Fruit fly (Drosophila melanogaster) whole organism, embryonic: ENCODE measurements around the gene Capr.
A peak's percentile ranks its signal among the peaks of the same experiment; 100 is the strongest.

Experiments used
- Atf-2 ChIP-seq: fragments of 200-800 bp; sonication (Bioruptor generic); optimal IDR thresholded peaks from 2 replicates; lab custom pipeline; 2016; ENCODE audit warnings: missing biosample characterization, missing genetic modification characterization
- Bgb ChIP-seq: fragments of 200-800 bp; sonication (Bioruptor generic); IDR thresholded peaks from 2 replicates; pipeline ENCODE4 v1.3.6; 2022; ENCODE audit warnings: missing biosample characterization, missing genetic modification characterization; ENCODE audit not compliant: partially characterized antibody
- CG10654 ChIP-seq: fragments of 200-800 bp; sonication (Bioruptor generic); optimal IDR thresholded peaks from 2 replicates; lab custom pipeline; 2016; ENCODE audit warnings: missing biosample characterization, missing genetic modification characterization
- CG13287 ChIP-seq: fragments of 200-800 bp; sonication (Bioruptor generic); IDR thresholded peaks from 2 replicates; pipeline ENCODE4 v1.3.6; 2022; ENCODE audit warnings: missing biosample characterization, missing genetic modification characterization; ENCODE audit not compliant: partially characterized antibody
- CG15514 ChIP-seq: fragments of 200-800 bp; sonication (Bioruptor generic); optimal IDR thresholded peaks from 3 replicates; lab custom pipeline; 2017; ENCODE audit warnings: missing biosample characterization, missing genetic modification characterization, mild to moderate bottlenecking, moderate library complexity, missing genetic modification reagents
- CG16813 ChIP-seq: fragments of 200-800 bp; sonication (Bioruptor generic); IDR thresholded peaks from 3 replicates; pipeline ENCODE4 v1.3.6; 2022; ENCODE audit warnings: missing biosample characterization, missing genetic modification characterization; ENCODE audit not compliant: partially characterized antibody
- CG3163 ChIP-seq: fragments of 200-800 bp; sonication (Bioruptor generic); optimal IDR thresholded peaks from 3 replicates; lab custom pipeline; 2016; ENCODE audit warnings: missing biosample characterization, missing genetic modification characterization
- CG33213 ChIP-seq: fragments of 200-800 bp; sonication (Bioruptor generic); optimal IDR thresholded peaks from 3 replicates; lab custom pipeline; 2016; ENCODE audit warnings: missing biosample characterization, missing genetic modification characterization
- CG34422 ChIP-seq: fragments of 200-800 bp; sonication (Bioruptor generic); IDR thresholded peaks from 3 replicates; pipeline ENCODE4 v1.3.6; 2022; ENCODE audit warnings: missing biosample characterization, missing genetic modification characterization
- CG6272 ChIP-seq: fragments of 200-800 bp; sonication (Bioruptor generic); IDR thresholded peaks from 2 replicates; pipeline ENCODE4 v1.3.6; 2022; ENCODE audit warnings: missing biosample characterization, missing genetic modification characterization
- CG6791 ChIP-seq: fragments of 200-800 bp; sonication (Bioruptor generic); IDR thresholded peaks from 3 replicates; pipeline ENCODE4 v1.3.6; 2022; ENCODE audit warnings: missing biosample characterization, missing genetic modification characterization; ENCODE audit not compliant: partially characterized antibody
- CG7271 ChIP-seq: fragments of 200-800 bp; sonication (Bioruptor generic); optimal IDR thresholded peaks from 2 replicates; lab custom pipeline; 2018; ENCODE audit warnings: missing biosample characterization, mild to moderate bottlenecking, missing genetic modification characterization, moderate library complexity
- CG7786 ChIP-seq: fragments of 200-800 bp; sonication (Bioruptor generic); optimal IDR thresholded peaks from 2 replicates; lab custom pipeline; 2016; ENCODE audit warnings: missing biosample characterization, missing genetic modification characterization
- CG9727 ChIP-seq: fragments of 200-800 bp; sonication (Bioruptor generic); optimal IDR thresholded peaks from 3 replicates; lab custom pipeline; 2017; ENCODE audit warnings: missing biosample characterization, mild to moderate bottlenecking, missing genetic modification characterization
- Chrac-16 ChIP-seq: fragments of 200-800 bp; sonication (Bioruptor generic); optimal IDR thresholded peaks from 3 replicates; lab custom pipeline; 2016; ENCODE audit warnings: missing biosample characterization, missing genetic modification characterization
- Doc2 ChIP-seq: fragments of 200-800 bp; sonication (Bioruptor generic); IDR thresholded peaks from 2 replicates; pipeline ENCODE4 v1.3.6; 2022; ENCODE audit warnings: missing biosample characterization, missing genetic modification characterization
- Doc3 ChIP-seq: fragments of 200-800 bp; sonication (Bioruptor generic); IDR thresholded peaks from 3 replicates; pipeline ENCODE4 v1.3.6; 2022; ENCODE audit warnings: missing biosample characterization, missing genetic modification characterization; ENCODE audit not compliant: partially characterized antibody
- Fer1 ChIP-seq: fragments of 200-800 bp; sonication (Bioruptor generic); optimal IDR thresholded peaks from 2 replicates; lab custom pipeline; 2017; ENCODE audit warnings: missing biosample characterization, mild to moderate bottlenecking, missing genetic modification characterization
- Gug ChIP-seq: fragments of 200-800 bp; sonication (Bioruptor generic); IDR thresholded peaks from 4 replicates; pipeline ENCODE4 v1.3.6; 2022; ENCODE audit warnings: missing biosample characterization, missing genetic modification characterization
- HLH4C ChIP-seq: fragments of 200-800 bp; sonication (Bioruptor generic); IDR thresholded peaks from 3 replicates; pipeline ENCODE4 v1.3.6; 2022; ENCODE audit warnings: missing biosample characterization, missing genetic modification characterization; ENCODE audit not compliant: partially characterized antibody
- HLHmδ ChIP-seq: fragments of 200-800 bp; sonication (Bioruptor generic); optimal IDR thresholded peaks from 2 replicates; lab custom pipeline; 2018; ENCODE audit warnings: missing biosample characterization, mild to moderate bottlenecking, missing genetic modification characterization, moderate library complexity
- Med ChIP-seq: fragments of 200-800 bp; sonication (Bioruptor generic); peaks from one replicate; lab custom pipeline; 2016; ENCODE audit warnings: missing biosample characterization, missing genetic modification characterization, mild to moderate bottlenecking, inconsistent platforms, moderate library complexity
- Nf-YC ChIP-seq: fragments of 200-800 bp; optimal IDR thresholded peaks from 3 replicates; lab custom pipeline; 2019; ENCODE audit warnings: missing biosample characterization, mild to moderate bottlenecking, missing genetic modification characterization, moderate library complexity
- Side ChIP-seq: fragments of 200-800 bp; sonication (Bioruptor generic); optimal IDR thresholded peaks from 2 replicates; lab custom pipeline; 2016; ENCODE audit warnings: missing biosample characterization, missing genetic modification characterization
- Sin3A ChIP-seq: fragments of >200 bp; optimal IDR thresholded peaks from 2 replicates; lab custom pipeline; 2018
- Ssrp ChIP-seq: fragments of 200-800 bp; sonication (Bioruptor generic); optimal IDR thresholded peaks from 2 replicates; lab custom pipeline; 2018; ENCODE audit warnings: missing biosample characterization, mild to moderate bottlenecking, missing genetic modification characterization, moderate library complexity
- Stat92E ChIP-seq, 3 experiments: fragments of >200 bp in 2 of 3; fragments of 200-800 bp in 1 of 3; sonication (Bioruptor generic) in 1 of 3; optimal IDR thresholded peaks; 2 replicates each; lab custom pipeline; 2017 to 2019; ENCODE audit warnings: missing biosample characterization in 3 of 3, missing genetic modification characterization in 3 of 3, mild to moderate bottlenecking in 1 of 3, moderate library complexity in 1 of 3
- Trl ChIP-seq, 3 experiments: fragments of >200 bp in 2 of 3; fragments of 200-800 bp in 1 of 3; sonication (Bioruptor generic) in 1 of 3; optimal IDR thresholded peaks; 2 replicates in 1 of 3; 3 replicates in 2 of 3; lab custom pipeline; 2016 to 2017; ENCODE audit warnings: missing biosample characterization in 1 of 3, missing genetic modification characterization in 1 of 3
- bigmax ChIP-seq: fragments of 200-800 bp; sonication (Bioruptor generic); optimal IDR thresholded peaks from 2 replicates; lab custom pipeline; 2018; ENCODE audit warnings: missing biosample characterization, mild to moderate bottlenecking, missing genetic modification characterization
- disco-r ChIP-seq: fragments of 200-800 bp; sonication (Bioruptor generic); optimal IDR thresholded peaks from 2 replicates; lab custom pipeline; 2016; ENCODE audit warnings: missing biosample characterization, missing genetic modification characterization
- fd3F ChIP-seq: fragments of 200-800 bp; sonication (Bioruptor generic); optimal IDR thresholded peaks from 2 replicates; lab custom pipeline; 2018; ENCODE audit warnings: missing biosample characterization, mild to moderate bottlenecking, missing genetic modification characterization, moderate library complexity
- ftz-f1 ChIP-seq: fragments of 200-800 bp; sonication (Bioruptor generic); optimal IDR thresholded peaks from 2 replicates; lab custom pipeline; 2016; ENCODE audit warnings: missing biosample characterization, missing genetic modification characterization
- fu2 ChIP-seq: fragments of 200-800 bp; sonication (Bioruptor generic); optimal IDR thresholded peaks from 2 replicates; lab custom pipeline; 2016; ENCODE audit warnings: missing biosample characterization, missing genetic modification characterization
- hb ChIP-seq: fragments of 200-800 bp; sonication (Bioruptor generic); IDR thresholded peaks from 3 replicates; pipeline ENCODE4 v1.3.6; 2022; ENCODE audit warnings: missing biosample characterization, missing genetic modification characterization; ENCODE audit not compliant: partially characterized antibody
- hbn ChIP-seq: fragments of 200-800 bp; sonication (Bioruptor generic); IDR thresholded peaks from 2 replicates; pipeline ENCODE4 v1.3.6; 2022; ENCODE audit warnings: missing biosample characterization, missing genetic modification characterization; ENCODE audit not compliant: partially characterized antibody
- ind ChIP-seq: fragments of 200-800 bp; sonication (Bioruptor generic); optimal IDR thresholded peaks from 3 replicates; lab custom pipeline; 2016; ENCODE audit warnings: missing biosample characterization, missing genetic modification characterization
- inv ChIP-seq: fragments of 200-800 bp; sonication (Bioruptor generic); IDR thresholded peaks from 2 replicates; pipeline ENCODE4 v1.3.6; 2022; ENCODE audit warnings: missing biosample characterization, missing genetic modification characterization; ENCODE audit not compliant: partially characterized antibody
- jumu ChIP-seq: fragments of 200-800 bp; sonication (Bioruptor generic); optimal IDR thresholded peaks from 3 replicates; lab custom pipeline; 2016; ENCODE audit warnings: missing biosample characterization, missing genetic modification characterization
- knrl ChIP-seq: fragments of 200-800 bp; sonication (Bioruptor generic); IDR thresholded peaks from 3 replicates; pipeline ENCODE4 v1.3.6; 2022; ENCODE audit warnings: missing biosample characterization, missing genetic modification characterization; ENCODE audit not compliant: partially characterized antibody
- lbe ChIP-seq: fragments of 200-800 bp; sonication (Bioruptor generic); optimal IDR thresholded peaks from 2 replicates; lab custom pipeline; 2016; ENCODE audit warnings: missing biosample characterization, mild to moderate bottlenecking, missing genetic modification characterization
- nerfin-2 ChIP-seq: fragments of 200-800 bp; sonication (Bioruptor generic); IDR thresholded peaks from 2 replicates; pipeline ENCODE4 v1.3.6; 2022; ENCODE audit warnings: missing biosample characterization, missing genetic modification characterization; ENCODE audit not compliant: partially characterized antibody
- pho ChIP-seq: fragments of 200-800 bp; sonication (Bioruptor generic); optimal IDR thresholded peaks from 2 replicates; lab custom pipeline; 2016; ENCODE audit warnings: missing biosample characterization, missing genetic modification characterization
- pum ChIP-seq: fragments of 200-800 bp; sonication (Bioruptor generic); optimal IDR thresholded peaks from 2 replicates; lab custom pipeline; 2016; ENCODE audit warnings: missing biosample characterization, missing genetic modification characterization
- row ChIP-seq: fragments of 200-800 bp; sonication (Bioruptor generic); IDR thresholded peaks from 3 replicates; pipeline ENCODE4 v1.3.6; 2022; ENCODE audit warnings: missing biosample characterization, missing genetic modification characterization
- sens ChIP-seq: fragments of 200-800 bp; sonication (Bioruptor generic); peaks from one replicate; lab custom pipeline; 2016; ENCODE audit warnings: missing biosample characterization, missing genetic modification characterization
- sob ChIP-seq: fragments of 200-800 bp; sonication (Bioruptor generic); IDR thresholded peaks from 2 replicates; pipeline ENCODE4 v1.3.6; 2022; ENCODE audit warnings: missing biosample characterization, missing genetic modification characterization
- sqz ChIP-seq: fragments of 200-800 bp; sonication (Bioruptor generic); optimal IDR thresholded peaks from 3 replicates; lab custom pipeline; 2018; ENCODE audit warnings: missing biosample characterization, mild to moderate bottlenecking, missing genetic modification characterization
- ssp ChIP-seq: fragments of 200-800 bp; sonication (Bioruptor generic); IDR thresholded peaks from 2 replicates; pipeline ENCODE4 v1.3.6; 2022; ENCODE audit warnings: missing biosample characterization, missing genetic modification characterization

Capr gene

dm6 chr3L:18672986-18673633 lies at the start of gene Capr:
TSS of gene Capr (minus strand) at chr3L:18673324.
- TF ChIP-seq fu2 (no peak), hb (GFP tag; lab: Robert Waterston, UW) (peak; percentile 100), Sin3A (lab: Kevin White, UChicago) (peak; percentile 89), CG10654 (GFP tag; lab: Kevin White, UChicago) (no peak), ind (GFP tag; lab: Kevin White, UChicago) (no peak), bigmax (GFP tag; lab: Kevin White, UChicago) (peak; percentile 6), Fer1 (GFP tag; lab: Kevin White, UChicago) (peak; percentile 5), Stat92E (GFP tag; optimal IDR thresholded peaks at IDR 0.05; lab: Kevin White, UChicago) (peak in 1 of 3 experiments; percentile 61), fd3F (GFP tag; lab: Kevin White, UChicago) (no peak), Side (peak; percentile 28), pum (GFP tag; lab: Kevin White, UChicago) (peak; percentile 10), Nf-YC (tag; lab: Kevin White, UChicago) (peak; percentile 6), HLH4C (GFP tag; lab: Robert Waterston, UW) (peak; percentile 100), CG33213 (peak; percentile 15), CG6272 (GFP tag; lab: Robert Waterston, UW) (peak; percentile 83), Doc3 (GFP tag; lab: Robert Waterston, UW) (peak; percentile 100), CG3163 (no peak), HLHmδ (GFP tag; lab: Kevin White, UChicago) (peak; percentile 31), CG15514 (GFP tag; lab: Kevin White, UChicago) (peak; percentile 84), pho (GFP tag; lab: Kevin White, UChicago) (peak; percentile 43), row (GFP tag; lab: Robert Waterston, UW) (peak; percentile 52), CG7786 (GFP tag; lab: Kevin White, UChicago) (peak; percentile 29), Gug (GFP tag; lab: Robert Waterston, UW) (peak; percentile 77; the same call in 3 of the 4 replicates), sens (GFP tag; lab: Kevin White, UChicago) (peak; percentile 64), CG34422 (peak; percentile 54; the same call in 1 of the 3 replicates), Ssrp (tag; lab: Kevin White, UChicago) (no peak), inv (peak; percentile 100), jumu (peak; percentile 38), nerfin-2 (GFP tag; lab: Robert Waterston, UW) (peak; percentile 100), disco-r (GFP tag; lab: Kevin White, UChicago) (no peak), knrl (GFP tag; lab: Robert Waterston, UW) (peak; percentile 100), ssp (GFP tag; lab: Robert Waterston, UW) (peak; percentile 42; the same call in 1 of the 2 replicates), Med (GFP tag; lab: Kevin White, UChicago) (peak; percentile 91), Bgb (GFP tag; lab: Robert Waterston, UW) (peak; percentile 100), Atf-2 (GFP tag; lab: Kevin White, UChicago) (no peak), CG16813 (GFP tag; lab: Robert Waterston, UW) (peak; percentile 100), sob (GFP tag; lab: Robert Waterston, UW) (peak; percentile 70), hbn (GFP tag; lab: Robert Waterston, UW) (peak; percentile 100), CG13287 (GFP tag; lab: Robert Waterston, UW) (peak; percentile 100), CG7271 (no peak), CG6791 (GFP tag; lab: Robert Waterston, UW) (peak; percentile 100), ftz-f1 (GFP tag; lab: Kevin White, UChicago) (peak; percentile 25), Doc2 (GFP tag; lab: Robert Waterston, UW) (no peak), sqz (GFP tag; lab: Kevin White, UChicago) (peak; percentile 52), lbe (GFP tag; lab: Kevin White, UChicago) (peak; percentile 54), CG9727 (GFP tag; lab: Kevin White, UChicago) (no peak), Chrac-16 (GFP tag; lab: Kevin White, UChicago) (peak; percentile 5), Trl (optimal IDR thresholded peaks at IDR 0.05; lab: Kevin White, UChicago) (no peak), Trl (GFP tag; optimal IDR thresholded peaks at IDR 0.05; lab: Kevin White, UChicago) (peak; percentile 39)
